Fruit fly (Drosophila melanogaster) whole organism, embryonic: Measurements from ENCODE around the gene CG13454.
A peak's percentile ranks its signal among the peaks of the same experiment; 100 is the strongest.

Source experiments
- B-H2 ChIP-seq: fragments of 200-800 bp; sonication (Bioruptor generic); optimal IDR thresholded peaks from 2 replicates; lab custom pipeline; 2018; ENCODE audit warnings: missing biosample characterization, mild to moderate bottlenecking, missing genetic modification characterization
- BEAF-32 ChIP-seq: fragments of 200-800 bp; sonication (Bioruptor generic); optimal IDR thresholded peaks from 3 replicates; lab custom pipeline; 2017; ENCODE audit warnings: missing biosample characterization, missing genetic modification characterization, mild to moderate bottlenecking, moderate library complexity, missing genetic modification reagents
- BtbVII ChIP-seq: fragments of 200-800 bp; sonication (Bioruptor generic); optimal IDR thresholded peaks from 3 replicates; lab custom pipeline; 2017; ENCODE audit warnings: missing biosample characterization, mild to moderate bottlenecking, missing genetic modification characterization
- CG10209 ChIP-seq: fragments of 200-800 bp; sonication (Bioruptor generic); optimal IDR thresholded peaks from 3 replicates; lab custom pipeline; 2017; ENCODE audit warnings: missing biosample characterization, mild to moderate bottlenecking, missing genetic modification characterization, missing genetic modification reagents
- CG12104 ChIP-seq: fragments of 200-800 bp; sonication (Bioruptor generic); optimal IDR thresholded peaks from 3 replicates; lab custom pipeline; 2016; ENCODE audit warnings: missing biosample characterization, missing genetic modification characterization
- CG12299 ChIP-seq: fragments of 200-800 bp; sonication (Bioruptor generic); optimal IDR thresholded peaks from 2 replicates; lab custom pipeline; 2018; ENCODE audit warnings: missing biosample characterization, mild to moderate bottlenecking, missing genetic modification characterization
- CG12769 ChIP-seq: fragments of 200-800 bp; sonication (Bioruptor generic); optimal IDR thresholded peaks from 2 replicates; lab custom pipeline; 2019; ENCODE audit warnings: missing biosample characterization, mild to moderate bottlenecking, missing genetic modification characterization, moderate library complexity
- CG13296 ChIP-seq: fragments of 200-800 bp; sonication (Bioruptor generic); optimal IDR thresholded peaks from 3 replicates; lab custom pipeline; 2018; ENCODE audit warnings: missing biosample characterization, mild to moderate bottlenecking, missing genetic modification characterization
- CG13894 ChIP-seq: fragments of 200-800 bp; sonication (Bioruptor generic); optimal IDR thresholded peaks from 3 replicates; lab custom pipeline; 2018; ENCODE audit warnings: missing biosample characterization, mild to moderate bottlenecking, missing genetic modification characterization, moderate library complexity
- CG14014 ChIP-seq: fragments of 200-800 bp; sonication (Bioruptor generic); IDR thresholded peaks from 2 replicates; pipeline ENCODE4 v1.3.6; 2022; ENCODE audit warnings: missing biosample characterization, missing genetic modification characterization
- CG15011 ChIP-seq: fragments of 200-800 bp; sonication (Bioruptor generic); optimal IDR thresholded peaks from 3 replicates; lab custom pipeline; 2018; ENCODE audit warnings: missing biosample characterization, mild to moderate bottlenecking, missing genetic modification characterization
- CG15514 ChIP-seq: fragments of 200-800 bp; sonication (Bioruptor generic); optimal IDR thresholded peaks from 3 replicates; lab custom pipeline; 2017; ENCODE audit warnings: missing biosample characterization, missing genetic modification characterization, mild to moderate bottlenecking, moderate library complexity, missing genetic modification reagents
- CG17361 ChIP-seq: fragments of 200-800 bp; sonication (Bioruptor generic); IDR thresholded peaks from 3 replicates; pipeline ENCODE4 v1.3.6; 2022; ENCODE audit warnings: missing biosample characterization, missing genetic modification characterization
- CG17568 ChIP-seq: fragments of 200-800 bp; sonication (Bioruptor generic); optimal IDR thresholded peaks from 2 replicates; lab custom pipeline; 2018; ENCODE audit warnings: missing biosample characterization, mild to moderate bottlenecking, missing genetic modification characterization, moderate library complexity
- CG18599 ChIP-seq: fragments of 200-800 bp; sonication (Bioruptor generic); optimal IDR thresholded peaks from 3 replicates; lab custom pipeline; 2017; ENCODE audit warnings: missing biosample characterization, missing genetic modification characterization, mild to moderate bottlenecking, moderate library complexity, missing genetic modification reagents
- CG18619 ChIP-seq: fragments of 200-800 bp; sonication (Bioruptor generic); optimal IDR thresholded peaks from 3 replicates; lab custom pipeline; 2017; ENCODE audit warnings: missing biosample characterization, mild to moderate bottlenecking, missing genetic modification characterization
- CG2120 ChIP-seq: fragments of 200-800 bp; sonication (Bioruptor generic); optimal IDR thresholded peaks from 3 replicates; lab custom pipeline; 2016; ENCODE audit warnings: missing biosample characterization, missing genetic modification characterization
- CG2678 ChIP-seq: fragments of 200-800 bp; sonication (Bioruptor generic); optimal IDR thresholded peaks from 3 replicates; lab custom pipeline; 2019; ENCODE audit warnings: missing biosample characterization, mild to moderate bottlenecking, missing genetic modification characterization, moderate library complexity
- CG3281 ChIP-seq: fragments of 200-800 bp; sonication (Bioruptor generic); optimal IDR thresholded peaks from 3 replicates; lab custom pipeline; 2017; ENCODE audit warnings: missing biosample characterization, mild to moderate bottlenecking, missing genetic modification characterization
- CG4328 ChIP-seq: fragments of 200-800 bp; sonication (Bioruptor generic); optimal IDR thresholded peaks from 3 replicates; lab custom pipeline; 2017; ENCODE audit warnings: missing biosample characterization, missing genetic modification reagents, missing genetic modification characterization
- CG4424 ChIP-seq: fragments of 200-800 bp; sonication (Bioruptor generic); optimal IDR thresholded peaks from 3 replicates; lab custom pipeline; 2016; ENCODE audit warnings: missing biosample characterization, missing genetic modification characterization
- CG6765 ChIP-seq: fragments of 200-800 bp; sonication (Bioruptor generic); optimal IDR thresholded peaks from 3 replicates; lab custom pipeline; 2017; ENCODE audit warnings: missing biosample characterization, mild to moderate bottlenecking, missing genetic modification characterization
- CG7928 ChIP-seq: fragments of 200-800 bp; sonication (Bioruptor generic); optimal IDR thresholded peaks from 2 replicates; lab custom pipeline; 2017; ENCODE audit warnings: missing biosample characterization, mild to moderate bottlenecking, missing genetic modification characterization
- CG9215 ChIP-seq: fragments of 200-800 bp; sonication (Bioruptor generic); IDR thresholded peaks from 2 replicates; pipeline ENCODE4 v1.3.6; 2022; ENCODE audit warnings: missing biosample characterization, missing genetic modification characterization
- CrebB ChIP-seq: fragments of 200-800 bp; sonication (Bioruptor generic); optimal IDR thresholded peaks from 3 replicates; lab custom pipeline; 2018; ENCODE audit warnings: missing biosample characterization, mild to moderate bottlenecking, missing genetic modification characterization
- Fer1 ChIP-seq: fragments of 200-800 bp; sonication (Bioruptor generic); optimal IDR thresholded peaks from 2 replicates; lab custom pipeline; 2017; ENCODE audit warnings: missing biosample characterization, mild to moderate bottlenecking, missing genetic modification characterization
- Fer3 ChIP-seq: fragments of 200-800 bp; sonication (Bioruptor generic); optimal IDR thresholded peaks from 2 replicates; lab custom pipeline; 2018; ENCODE audit warnings: missing biosample characterization, mild to moderate bottlenecking, missing genetic modification characterization, moderate library complexity
- Gsc ChIP-seq: fragments of 200-800 bp; sonication (Bioruptor generic); IDR thresholded peaks from 2 replicates; pipeline ENCODE4 v1.3.6; 2022; ENCODE audit warnings: missing biosample characterization, missing genetic modification characterization
- HmgZ ChIP-seq: fragments of 200-800 bp; sonication (Bioruptor generic); optimal IDR thresholded peaks from 2 replicates; lab custom pipeline; 2018; ENCODE audit warnings: missing biosample characterization, mild to moderate bottlenecking, missing genetic modification characterization
- Hmr ChIP-seq: fragments of 200-800 bp; sonication (Bioruptor generic); optimal IDR thresholded peaks from 3 replicates; lab custom pipeline; 2017; ENCODE audit warnings: mild to moderate bottlenecking, missing biosample characterization, missing genetic modification reagents, missing genetic modification characterization
- Mrtf ChIP-seq: fragments of 200-800 bp; sonication (Bioruptor generic); IDR thresholded peaks from 3 replicates; pipeline ENCODE4 v1.3.6; 2022; ENCODE audit warnings: missing biosample characterization, missing genetic modification characterization
- Pdp1 ChIP-seq, 2 experiments: fragments of 200-800 bp; sonication (Bioruptor generic); optimal IDR thresholded peaks; 3 replicates each; lab custom pipeline; 2016; ENCODE audit warnings: missing biosample characterization in 2 of 2, missing genetic modification characterization in 2 of 2, mild to moderate bottlenecking in 1 of 2, moderate library complexity in 1 of 2
- Side ChIP-seq: fragments of 200-800 bp; sonication (Bioruptor generic); optimal IDR thresholded peaks from 2 replicates; lab custom pipeline; 2016; ENCODE audit warnings: missing biosample characterization, missing genetic modification characterization
- Vsx1 ChIP-seq: fragments of 200-800 bp; sonication (Bioruptor generic); optimal IDR thresholded peaks from 2 replicates; lab custom pipeline; 2017; ENCODE audit warnings: missing biosample characterization, mild to moderate bottlenecking, missing genetic modification characterization, missing genetic modification reagents
- ap ChIP-seq: fragments of 200-800 bp; sonication (Bioruptor generic); IDR thresholded peaks from 2 replicates; pipeline ENCODE4 v1.3.6; 2022; ENCODE audit warnings: missing biosample characterization, missing genetic modification characterization
- bab2 ChIP-seq: fragments of 200-800 bp; sonication (Bioruptor generic); optimal IDR thresholded peaks from 2 replicates; lab custom pipeline; 2016; ENCODE audit warnings: missing biosample characterization, missing genetic modification characterization
- bbx ChIP-seq: fragments of 200-800 bp; sonication (Bioruptor generic); IDR thresholded peaks from 2 replicates; pipeline ENCODE4 v1.3.6; 2022; ENCODE audit warnings: missing biosample characterization, missing genetic modification characterization; ENCODE audit not compliant: partially characterized antibody
- caup ChIP-seq: fragments of 200-800 bp; sonication (Bioruptor generic); optimal IDR thresholded peaks from 3 replicates; lab custom pipeline; 2017; ENCODE audit warnings: missing biosample characterization, mild to moderate bottlenecking, missing genetic modification characterization, moderate library complexity; ENCODE audit not compliant: severe bottlenecking
- gro ChIP-seq: fragments of 200-800 bp; sonication (Bioruptor generic); optimal IDR thresholded peaks from 2 replicates; lab custom pipeline; 2016; ENCODE audit warnings: missing biosample characterization, missing genetic modification characterization
- kay ChIP-seq: fragments of 200-800 bp; sonication (Bioruptor generic); optimal IDR thresholded peaks from 2 replicates; lab custom pipeline; 2016; ENCODE audit warnings: missing biosample characterization, missing genetic modification characterization
- nau ChIP-seq: fragments of 200-800 bp; sonication (Bioruptor generic); optimal IDR thresholded peaks from 3 replicates; lab custom pipeline; 2017; ENCODE audit warnings: missing biosample characterization, mild to moderate bottlenecking, missing genetic modification characterization, missing genetic modification reagents
- odd ChIP-seq: fragments of 200-800 bp; sonication (Bioruptor generic); optimal IDR thresholded peaks from 2 replicates; lab custom pipeline; 2017; ENCODE audit warnings: missing biosample characterization, mild to moderate bottlenecking, missing genetic modification characterization
- org-1 ChIP-seq: fragments of 200-800 bp; sonication (Bioruptor generic); optimal IDR thresholded peaks from 2 replicates; lab custom pipeline; 2017; ENCODE audit warnings: missing biosample characterization, missing genetic modification characterization
- schlank ChIP-seq: fragments of 200-800 bp; sonication (Bioruptor generic); optimal IDR thresholded peaks from 2 replicates; lab custom pipeline; 2018; ENCODE audit warnings: missing biosample characterization, mild to moderate bottlenecking, missing genetic modification characterization
- sens ChIP-seq: fragments of 200-800 bp; sonication (Bioruptor generic); peaks from one replicate; lab custom pipeline; 2016; ENCODE audit warnings: missing biosample characterization, missing genetic modification characterization
- sob ChIP-seq: fragments of 200-800 bp; sonication (Bioruptor generic); IDR thresholded peaks from 2 replicates; pipeline ENCODE4 v1.3.6; 2022; ENCODE audit warnings: missing biosample characterization, missing genetic modification characterization
- tio ChIP-seq: fragments of 200-800 bp; sonication (Bioruptor generic); optimal IDR thresholded peaks from 2 replicates; lab custom pipeline; 2017; ENCODE audit warnings: missing biosample characterization, missing genetic modification characterization, inconsistent platforms
- ttk ChIP-seq: fragments of 200-800 bp; sonication (Bioruptor generic); IDR thresholded peaks from 2 replicates; pipeline ENCODE4 v2.1.2; 2022; ENCODE audit warnings: missing biosample characterization, missing genetic modification characterization
- usp ChIP-seq: fragments of >200 bp; optimal IDR thresholded peaks from 2 replicates; lab custom pipeline; 2017; ENCODE audit warnings: missing biosample characterization, missing genetic modification characterization
- vvl ChIP-seq: fragments of 200-800 bp; sonication (Bioruptor generic); IDR thresholded peaks from 2 replicates; pipeline ENCODE4 v1.3.6; 2022; ENCODE audit warnings: missing biosample characterization, missing genetic modification characterization

The CG13454 gene

dm6 chr3L:15548843-15549242, 32.0 kb upstream of the CG13454 start (continued):
- peak; percentile 57 for TF ChIP-seq CG3281 (GFP tag; lab: Kevin White, UChicago)
- TF ChIP-seq CG12769 (tag; lab: Kevin White, UChicago): peak; percentile 57
- TF ChIP-seq sens: peak; percentile 74
- peak; percentile 12 for TF ChIP-seq CG7928 (GFP tag; lab: Kevin White, UChicago)
- TF ChIP-seq CG17361 (GFP tag; lab: Robert Waterston, UW): 0 out of 3 replicates have a peak, but pooled peaks have one; percentile 17
- TF ChIP-seq CrebB (tag; lab: Kevin White, UChicago): peak; percentile 53
- no peak for TF ChIP-seq ap (GFP tag; lab: Robert Waterston, UW)
- TF ChIP-seq kay (GFP tag; lab: Kevin White, UChicago): no peak
- TF ChIP-seq CG6765 (GFP tag; lab: Kevin White, UChicago): peak; percentile 44
- TF ChIP-seq BEAF-32: no peak
- TF ChIP-seq CG10209 (GFP tag; lab: Kevin White, UChicago): peak; percentile 45
- peak; percentile 48 for TF ChIP-seq Fer3 (tag; lab: Kevin White, UChicago)
- peak; percentile 10; the same call in 1 of the 2 replicates for TF ChIP-seq sob (GFP tag; lab: Robert Waterston, UW)
- TF ChIP-seq Gsc (GFP tag; lab: Robert Waterston, UW): no peak
- peak; percentile 72 for TF ChIP-seq CG18599
- TF ChIP-seq vvl: no peak
- no peak for TF ChIP-seq CG4424
- peak; percentile 69 for TF ChIP-seq Hmr (GFP tag; lab: Kevin White, UChicago)
- TF ChIP-seq usp: no peak
- peak; percentile 49 for TF ChIP-seq CG13296 (GFP tag; lab: Kevin White, UChicago)
- peak; percentile 31 for TF ChIP-seq CG2120
- TF ChIP-seq CG2678: peak; percentile 47
- TF ChIP-seq gro (GFP tag; lab: Kevin White, UChicago): peak; percentile 38
- TF ChIP-seq bbx (GFP tag; lab: Robert Waterston, UW): no peak
- peak; percentile 54 for TF ChIP-seq nau
- TF ChIP-seq schlank (tag; lab: Kevin White, UChicago): peak; percentile 57
- TF ChIP-seq CG12299 (tag; lab: Kevin White, UChicago): peak; percentile 20
- TF ChIP-seq Side (GFP tag; lab: Kevin White, UChicago): peak; percentile 15
- TF ChIP-seq BtbVII: peak; percentile 66
- TF ChIP-seq Vsx1 (GFP tag; lab: Kevin White, UChicago): peak; percentile 39
- TF ChIP-seq CG12104 (GFP tag; lab: Kevin White, UChicago): peak; percentile 10
- no peak for TF ChIP-seq tio (GFP tag; lab: Kevin White, UChicago)
- TF ChIP-seq CG17568: peak; percentile 54
- TF ChIP-seq Fer1 (GFP tag; lab: Kevin White, UChicago): peak; percentile 56
- TF ChIP-seq Pdp1 (GFP tag; optimal IDR thresholded peaks at IDR 0.05; lab: Kevin White, UChicago): peak in 1 of 2 experiments; percentile 34
- peak; percentile 6 for TF ChIP-seq HmgZ
- peak; percentile 37 for TF ChIP-seq org-1 (GFP tag; lab: Kevin White, UChicago)
- TF ChIP-seq CG15514 (GFP tag; lab: Kevin White, UChicago): peak; percentile 48
- peak; percentile 32 for TF ChIP-seq bab2 (GFP tag; lab: Kevin White, UChicago)
- TF ChIP-seq CG15011 (GFP tag; lab: Kevin White, UChicago): peak; percentile 35
- peak; percentile 29 for TF ChIP-seq B-H2
- TF ChIP-seq Mrtf (GFP tag; lab: Robert Waterston, UW): no peak
- peak; percentile 16 for TF ChIP-seq odd (GFP tag; lab: Kevin White, UChicago)
- TF ChIP-seq ttk: no peak
- peak; percentile 13; the same call in 1 of the 2 replicates for TF ChIP-seq CG14014
- TF ChIP-seq CG9215 (GFP tag; lab: Robert Waterston, UW): no peak
- peak; percentile 19 for TF ChIP-seq CG13894 (tag; lab: Kevin White, UChicago)
- peak; percentile 74 for TF ChIP-seq caup
- peak; percentile 11 for TF ChIP-seq CG18619 (GFP tag; lab: Kevin White, UChicago)
- TF ChIP-seq CG4328: peak; percentile 42
